Fruit fly (Drosophila melanogaster) whole organism, wandering third instar larva: Measurements from ENCODE around the gene fz.

Experiments used
- Abd-B ChIP-seq: fragments of >200 bp; optimal IDR thresholded peaks from 2 replicates; lab custom pipeline; 2017; ENCODE audit warnings: missing biosample characterization, missing genetic modification characterization
- CrebA ChIP-seq: fragments of 200-800 bp; sonication (Bioruptor generic); optimal IDR thresholded peaks from 2 replicates; lab custom pipeline; 2016; ENCODE audit warnings: missing biosample characterization, mild to moderate bottlenecking, missing genetic modification characterization, borderline replicate concordance
- Dfd ChIP-seq: fragments of >200 bp; optimal IDR thresholded peaks from 2 replicates; lab custom pipeline; 2017; ENCODE audit warnings: missing biosample characterization, missing genetic modification characterization
- Dif ChIP-seq: fragments of 200-275, 200-300 bp; sonication (Bioruptor generic); optimal IDR thresholded peaks from 2 replicates; lab custom pipeline; 2018; ENCODE audit warnings: missing biosample characterization, missing genetic modification characterization; ENCODE audit not compliant: partially characterized antibody
- Hr78 ChIP-seq: fragments of >200 bp; optimal IDR thresholded peaks from 2 replicates; lab custom pipeline; 2017; ENCODE audit warnings: missing biosample characterization, missing genetic modification characterization
- Hr83 ChIP-seq: fragments of 200-300 bp; sonication (Bioruptor generic); optimal IDR thresholded peaks from 2 replicates; lab custom pipeline; 2016; ENCODE audit warnings: missing biosample characterization, mild to moderate bottlenecking, missing genetic modification characterization, moderate library complexity; ENCODE audit not compliant: poor library complexity, severe bottlenecking
- Jra ChIP-seq: sonication (Bioruptor generic); optimal IDR thresholded peaks from 2 replicates; lab custom pipeline; 2016; ENCODE audit warnings: missing biosample characterization, missing genetic modification characterization
- Mio ChIP-seq: sonication (Bioruptor generic); optimal IDR thresholded peaks from 2 replicates; lab custom pipeline; 2016; ENCODE audit warnings: missing biosample characterization, missing genetic modification characterization
- Myc ChIP-seq: fragments of >200 bp; optimal IDR thresholded peaks from 2 replicates; lab custom pipeline; 2017
- N ChIP-seq: fragments of >200 bp; optimal IDR thresholded peaks from 2 replicates; lab custom pipeline; 2018; ENCODE audit warnings: missing biosample characterization, missing external identifiers, missing genetic modification characterization
- OdsH ChIP-seq: fragments of 200-800 bp; sonication (Bioruptor generic); optimal IDR thresholded peaks from 2 replicates; lab custom pipeline; 2016; ENCODE audit warnings: missing biosample characterization, mild to moderate bottlenecking, missing genetic modification characterization
- Rel ChIP-seq, 2 experiments: fragments of 200-800 bp; sonication (Bioruptor generic) in 1 of 2; optimal IDR thresholded peaks; 2 replicates in 1 of 2; 3 replicates in 1 of 2; lab custom pipeline; 2016 to 2019; ENCODE audit warnings: mild to moderate bottlenecking in 2 of 2, missing biosample characterization in 2 of 2, missing genetic modification characterization in 2 of 2, moderate library complexity in 1 of 2
- Sp1 ChIP-seq: fragments of 200-800 bp; sonication (Bioruptor generic); optimal IDR thresholded peaks from 3 replicates; lab custom pipeline; 2019; ENCODE audit warnings: missing biosample characterization, mild to moderate bottlenecking, missing genetic modification characterization, moderate library complexity
- Vsx2 ChIP-seq: fragments of 200-300, 225-300 bp; sonication (Bioruptor generic); optimal IDR thresholded peaks from 2 replicates; lab custom pipeline; 2018; ENCODE audit warnings: missing biosample characterization, missing genetic modification characterization; ENCODE audit not compliant: partially characterized antibody
- brk ChIP-seq: fragments of 200-800 bp; sonication (Bioruptor generic); optimal IDR thresholded peaks from 2 replicates; lab custom pipeline; 2016; ENCODE audit warnings: missing biosample characterization, mild to moderate bottlenecking, missing genetic modification characterization
- dl ChIP-seq, 2 experiments: fragments of 175-275, 200-275 bp in 1 of 2; fragments of 200-275 bp in 1 of 2; sonication (Bioruptor generic); optimal IDR thresholded peaks; lab custom pipeline; 2018; ENCODE audit warnings: mild to moderate bottlenecking in 2 of 2, missing biosample characterization in 2 of 2, missing genetic modification characterization in 2 of 2, moderate library complexity in 2 of 2; ENCODE audit not compliant: partially characterized antibody in 2 of 2, insufficient read depth in 1 of 2
- dmrt93B ChIP-seq: fragments of 200-800 bp; sonication (Bioruptor generic); optimal IDR thresholded peaks from 2 replicates; lab custom pipeline; 2018; ENCODE audit warnings: missing biosample characterization, mild to moderate bottlenecking, missing genetic modification characterization
- dsf ChIP-seq: sonication (Bioruptor generic); optimal IDR thresholded peaks from 2 replicates; lab custom pipeline; 2016; ENCODE audit warnings: missing biosample characterization, missing genetic modification characterization, borderline replicate concordance
- ey ChIP-seq: fragments of 200-800 bp; sonication (Bioruptor generic); optimal IDR thresholded peaks from 2 replicates; lab custom pipeline; 2016; ENCODE audit warnings: missing biosample characterization, missing genetic modification characterization
- foxo ChIP-seq, 2 experiments: fragments of 200-800 bp; sonication (Bioruptor generic); optimal IDR thresholded peaks; 2 replicates in 1 of 2; 3 replicates in 1 of 2; lab custom pipeline; 2016 to 2017; ENCODE audit warnings: missing biosample characterization in 2 of 2, missing genetic modification characterization in 2 of 2
- fru ChIP-seq: fragments of 200-800 bp; sonication (Bioruptor generic); optimal IDR thresholded peaks from 3 replicates; lab custom pipeline; 2016; ENCODE audit warnings: missing biosample characterization, mild to moderate bottlenecking, missing genetic modification characterization
- h ChIP-seq: fragments of 200-800 bp; sonication (Bioruptor generic); optimal IDR thresholded peaks from 3 replicates; lab custom pipeline; 2016; ENCODE audit warnings: missing biosample characterization, mild to moderate bottlenecking, missing genetic modification characterization
- lola ChIP-seq: fragments of >200 bp; optimal IDR thresholded peaks from 2 replicates; lab custom pipeline; 2017; ENCODE audit warnings: missing biosample characterization, missing genetic modification characterization
- pan ChIP-seq: fragments of >200 bp; optimal IDR thresholded peaks from 2 replicates; lab custom pipeline; 2017
- psq ChIP-seq: fragments of 200-800 bp; sonication (Bioruptor generic); optimal IDR thresholded peaks from 3 replicates; lab custom pipeline; 2017; ENCODE audit warnings: missing biosample characterization, mild to moderate bottlenecking, missing genetic modification characterization, moderate library complexity
- rgr ChIP-seq: fragments of 200-800 bp; sonication (Bioruptor generic); optimal IDR thresholded peaks from 3 replicates; lab custom pipeline; 2016; ENCODE audit warnings: missing biosample characterization, mild to moderate bottlenecking, missing genetic modification characterization
- sage ChIP-seq: fragments of 200-800 bp; sonication (Bioruptor generic); optimal IDR thresholded peaks from 2 replicates; lab custom pipeline; 2016; ENCODE audit warnings: missing biosample characterization, mild to moderate bottlenecking, missing genetic modification characterization
- sv ChIP-seq: fragments of 200-800 bp; sonication (Bioruptor generic); optimal IDR thresholded peaks from 3 replicates; lab custom pipeline; 2016; ENCODE audit warnings: missing biosample characterization, missing genetic modification characterization
- tai ChIP-seq: sonication (Bioruptor generic); optimal IDR thresholded peaks from 2 replicates; lab custom pipeline; 2016; ENCODE audit warnings: missing biosample characterization, missing genetic modification characterization
- woc ChIP-seq: sonication (Bioruptor generic); optimal IDR thresholded peaks from 2 replicates; lab custom pipeline; 2016; ENCODE audit warnings: missing biosample characterization, mild to moderate bottlenecking, missing genetic modification characterization

Gene fz

dm6 chr3L:14303848-14304247, 29.7 kb downstream of the fz start (continued):
- TF ChIP-seq dmrt93B (GFP tag; lab: Kevin White, UChicago), result peak; percentile 87
- peak; percentile 94 for TF ChIP-seq Sp1
- peak; percentile 88 to 96 for TF ChIP-seq foxo (GFP tag; optimal IDR thresholded peaks at IDR 0.05; lab: Kevin White, UChicago)
- TF ChIP-seq Abd-B (GFP tag; lab: Kevin White, UChicago), result no peak

- TF ChIP-seq N (GFP tag; lab: Kevin White, UChicago) (no peak), Hr78 (GFP tag; lab: Kevin White, UChicago) (no peak), pan (lab: Kevin White, UChicago) (no peak), h (no peak), Mio (GFP tag; lab: Kevin White, UChicago) (no peak), lola (no peak), psq (GFP tag; lab: Kevin White, UChicago) (no peak), ey (GFP tag; lab: Kevin White, UChicago) (no peak), Vsx2 (GFP tag; lab: Kevin White, UChicago) (no peak), brk (GFP tag; lab: Kevin White, UChicago) (no peak), Hr83 (GFP tag; lab: Kevin White, UChicago) (no peak)
Observed at dm6 chr3L:14309030-14309429, 34.9 kb downstream of the fz start.

dm6 chr3L:14319192-14319591, 45.0 kb downstream of the fz start:
- no peak for TF ChIP-seq woc

- TF ChIP-seq brk (GFP tag; lab: Kevin White, UChicago), result no peak
- no peak for TF ChIP-seq sage
- TF ChIP-seq Dfd (GFP tag; lab: Kevin White, UChicago), result no peak
- TF ChIP-seq N (GFP tag; lab: Kevin White, UChicago), result no peak
- no peak for TF ChIP-seq h
- no peak for TF ChIP-seq CrebA (GFP tag; lab: Kevin White, UChicago)
- no peak for TF ChIP-seq sv (GFP tag; lab: Kevin White, UChicago)
- TF ChIP-seq rgr (GFP tag; lab: Kevin White, UChicago), result no peak
- no peak for TF ChIP-seq psq (GFP tag; lab: Kevin White, UChicago)
- no peak for TF ChIP-seq Mio (GFP tag; lab: Kevin White, UChicago)
- no peak for TF ChIP-seq tai (GFP tag; lab: Kevin White, UChicago)
- TF ChIP-seq Hr78 (GFP tag; lab: Kevin White, UChicago), result no peak
- TF ChIP-seq Hr83 (GFP tag; lab: Kevin White, UChicago), result no peak
- no peak for TF ChIP-seq fru
- TF ChIP-seq Dif (GFP tag; lab: Kevin White, UChicago), result no peak
- no peak for TF ChIP-seq OdsH (GFP tag; lab: Kevin White, UChicago)
- no peak for TF ChIP-seq dl (GFP tag; optimal IDR thresholded peaks at IDR 0.05; lab: Kevin White, UChicago; ENCODE audit: insufficient read depth in 1 of 2, partially characterized antibody in 2 of 2)
Observed at dm6 chr3L:14320571-14320970, 46.4 kb downstream of the fz start.

dm6 chr3L:14321400-14321799, 47.3 kb downstream of the fz start:
- TF ChIP-seq h (peak; percentile 30), Rel (GFP tag; optimal IDR thresholded peaks at IDR 0.05; lab: Kevin White, UChicago) (no peak), Rel (tag; optimal IDR thresholded peaks at IDR 0.05; lab: Kevin White, UChicago) (no peak), fru (peak; percentile 7), woc (peak; percentile 54)

dm6 chr3L:14321858-14322257, 47.7 kb downstream of the fz start:
- TF ChIP-seq Jra (GFP tag; lab: Kevin White, UChicago), result no peak
- no peak for TF ChIP-seq tai (GFP tag; lab: Kevin White, UChicago)
- peak; percentile 59 for TF ChIP-seq Dfd (GFP tag; lab: Kevin White, UChicago)
- no peak for TF ChIP-seq pan (lab: Kevin White, UChicago)
- TF ChIP-seq dsf (GFP tag; lab: Kevin White, UChicago), result no peak
- TF ChIP-seq Abd-B (GFP tag; lab: Kevin White, UChicago), result no peak
- no peak for TF ChIP-seq Myc (lab: Kevin White, UChicago)
